Worm (Caenorhabditis elegans): ENCODE measurements around the gene aagr-3.

aagr-3 gene

DNA sequence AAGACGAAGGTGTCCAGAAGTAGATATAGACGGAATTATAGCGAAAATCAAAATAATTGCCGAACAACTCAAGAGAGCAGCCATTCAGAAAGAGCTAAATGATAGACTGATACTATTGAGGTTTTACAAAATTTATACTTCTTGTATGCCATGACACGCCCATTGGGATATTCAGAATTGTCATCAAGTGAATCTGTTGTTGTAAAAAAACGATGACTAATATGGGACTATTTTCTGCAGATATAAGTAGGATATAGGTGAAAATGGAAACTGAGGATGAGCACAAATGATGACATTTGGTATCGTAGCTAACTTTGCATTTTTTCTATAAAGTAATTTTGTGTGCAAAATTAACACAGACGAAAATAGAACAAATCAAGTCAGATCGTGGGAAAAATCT, 26.4 kb upstream of the aagr-3 start, which contains the start of gene F58E6.8:
Gene F58E6.8 (minus strand): TSS at position 101 of the 400 bp plus-strand sequence.
- TF ChIP-seq hnd-1 (tag; optimal IDR thresholded peaks at IDR 0.05) (no peak), ceh-36 (tag; optimal IDR thresholded peaks at IDR 0.05) (no peak), hmg-4 (GFP tag; optimal IDR thresholded peaks at IDR 0.05) (no peak), tra-4 (tag; optimal IDR thresholded peaks at IDR 0.05) (no peak), ama-1 (optimal IDR thresholded peaks at IDR 0.05) (no peak), scrt-1 (GFP tag; IDR thresholded peaks at IDR 0.05) (no peak)

DNA sequence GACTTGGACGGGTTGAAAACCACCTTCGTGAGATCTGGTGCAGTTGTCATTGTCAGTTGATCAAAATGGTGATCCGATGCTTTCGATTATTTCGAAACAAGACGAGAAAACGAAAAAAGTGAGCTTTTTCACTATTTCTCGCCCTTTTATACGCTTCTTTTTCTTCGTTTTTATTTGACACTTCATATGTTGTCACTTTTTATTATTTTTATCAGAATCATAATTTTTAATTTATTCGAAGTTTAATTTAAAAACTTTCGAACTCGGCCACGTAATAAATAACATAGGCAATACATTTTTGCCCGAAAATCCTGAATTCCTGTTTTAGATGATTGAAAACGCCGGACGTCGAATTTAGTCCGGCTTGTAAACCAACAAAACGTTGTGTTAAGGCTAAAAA, 25.1 kb upstream of the aagr-3 start, which contains the start of gene F58E6.5:
Gene F58E6.5 (minus strand): TSS at position 101 of the 400 bp plus-strand sequence.
- TF ChIP-seq sea-1 (GFP tag; conservative IDR thresholded peaks at IDR 0.05) (no peak), B0310.2 (tag; optimal IDR thresholded peaks at IDR 0.05) (no peak), tbx-37 (GFP tag; conservative IDR thresholded peaks at IDR 0.05) (no peak), aly-1 (tag; optimal IDR thresholded peaks at IDR 0.05) (no peak), hmg-4 (GFP tag; optimal IDR thresholded peaks at IDR 0.05) (no peak), pes-1 (GFP tag; IDR thresholded peaks at IDR 0.05) (no peak), ama-1 (optimal IDR thresholded peaks at IDR 0.05) (no peak), ceh-36 (tag; optimal IDR thresholded peaks at IDR 0.05) (no peak), tbx-11 (GFP tag; IDR thresholded peaks at IDR 0.05) (no peak), flt-1 (GFP tag; IDR thresholded peaks at IDR 0.05) (no peak), ets-7 (tag; optimal IDR thresholded peaks at IDR 0.05) (no peak), hmbx-1 (tag; optimal IDR thresholded peaks at IDR 0.05) (no peak)

DNA sequence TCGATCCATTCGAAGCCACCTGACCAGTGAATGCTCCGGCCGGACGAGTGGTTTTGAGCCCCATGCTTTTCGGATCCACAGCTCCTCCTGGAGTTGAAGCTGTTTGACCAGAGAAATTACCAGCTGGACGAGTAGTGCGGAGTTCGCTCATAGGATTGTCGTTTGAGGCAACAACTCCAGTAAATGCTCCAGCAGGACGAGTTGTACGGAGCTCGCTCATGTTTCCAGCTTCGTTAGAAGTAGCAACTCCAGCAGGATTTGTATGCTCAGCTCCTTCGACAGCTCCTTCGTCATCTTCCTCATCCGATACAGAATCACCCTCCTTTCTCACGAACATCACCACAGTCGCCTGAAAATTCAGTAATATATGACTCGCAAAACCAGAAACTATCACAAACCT, 24.2 kb upstream of the aagr-3 start:
- TF ChIP-seq scrt-1 (GFP tag; IDR thresholded peaks at IDR 0.05) (no peak), ets-7 (tag; optimal IDR thresholded peaks at IDR 0.05) (no peak), F13C5.2 (tag; optimal IDR thresholded peaks at IDR 0.05) (no peak), flt-1 (GFP tag; IDR thresholded peaks at IDR 0.05) (no peak), B0310.2 (tag; optimal IDR thresholded peaks at IDR 0.05) (no peak), tbx-37 (GFP tag; conservative IDR thresholded peaks at IDR 0.05) (no peak), tbx-11 (GFP tag; IDR thresholded peaks at IDR 0.05) (no peak), hnd-1 (tag; optimal IDR thresholded peaks at IDR 0.05) (no peak), hmbx-1 (tag; optimal IDR thresholded peaks at IDR 0.05) (no peak), sea-1 (GFP tag; conservative IDR thresholded peaks at IDR 0.05) (no peak), ama-1 (optimal IDR thresholded peaks at IDR 0.05) (no peak)

DNA sequence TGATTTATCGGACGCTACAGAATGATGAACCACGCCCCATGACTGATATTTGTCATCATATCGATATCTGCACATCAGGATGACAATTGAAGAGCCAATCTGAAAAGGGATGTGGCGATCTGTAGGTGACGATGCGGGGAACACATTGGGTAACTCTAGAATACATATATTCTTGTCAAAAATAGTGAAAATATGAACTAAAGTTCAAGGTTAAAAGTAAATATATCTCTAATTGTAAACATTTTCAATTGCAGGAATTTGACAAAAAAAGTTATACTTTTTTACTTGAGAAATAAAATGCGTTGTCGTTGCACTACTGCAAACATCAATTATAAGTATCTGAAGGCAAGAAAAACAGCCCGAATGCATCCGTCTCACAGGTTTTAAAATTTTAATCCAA, 23.6 kb upstream of the aagr-3 start, which contains the start of gene F58E6.6:
Gene F58E6.6 (minus strand): TSS at position 101 of the 400 bp plus-strand sequence.
- no peak for TF ChIP-seq tra-4 (tag; optimal IDR thresholded peaks at IDR 0.05)
- TF ChIP-seq B0310.2 (tag; optimal IDR thresholded peaks at IDR 0.05), result no peak
- TF ChIP-seq tbx-11 (GFP tag; IDR thresholded peaks at IDR 0.05), result no peak
- TF ChIP-seq hmg-4 (GFP tag; optimal IDR thresholded peaks at IDR 0.05), result no peak
- no peak for TF ChIP-seq ceh-36 (tag; optimal IDR thresholded peaks at IDR 0.05)
- TF ChIP-seq hmbx-1 (tag; optimal IDR thresholded peaks at IDR 0.05), result no peak
- no peak for TF ChIP-seq F13C5.2 (tag; optimal IDR thresholded peaks at IDR 0.05)
- no peak for TF ChIP-seq ama-1 (optimal IDR thresholded peaks at IDR 0.05)
- no peak for TF ChIP-seq scrt-1 (GFP tag; IDR thresholded peaks at IDR 0.05)
- TF ChIP-seq flt-1 (GFP tag; IDR thresholded peaks at IDR 0.05), result no peak
- TF ChIP-seq hnd-1 (tag; optimal IDR thresholded peaks at IDR 0.05), result no peak
- TF ChIP-seq ceh-13 (GFP tag; optimal IDR thresholded peaks at IDR 0.05), result no peak
- TF ChIP-seq sea-1 (GFP tag; conservative IDR thresholded peaks at IDR 0.05), result no peak
- no peak for TF ChIP-seq ets-7 (tag; optimal IDR thresholded peaks at IDR 0.05)
- TF ChIP-seq tbx-37 (GFP tag; conservative IDR thresholded peaks at IDR 0.05), result no peak
- TF ChIP-seq aly-1 (tag; optimal IDR thresholded peaks at IDR 0.05), result no peak
- TF ChIP-seq pes-1 (GFP tag; IDR thresholded peaks at IDR 0.05), result no peak

DNA sequence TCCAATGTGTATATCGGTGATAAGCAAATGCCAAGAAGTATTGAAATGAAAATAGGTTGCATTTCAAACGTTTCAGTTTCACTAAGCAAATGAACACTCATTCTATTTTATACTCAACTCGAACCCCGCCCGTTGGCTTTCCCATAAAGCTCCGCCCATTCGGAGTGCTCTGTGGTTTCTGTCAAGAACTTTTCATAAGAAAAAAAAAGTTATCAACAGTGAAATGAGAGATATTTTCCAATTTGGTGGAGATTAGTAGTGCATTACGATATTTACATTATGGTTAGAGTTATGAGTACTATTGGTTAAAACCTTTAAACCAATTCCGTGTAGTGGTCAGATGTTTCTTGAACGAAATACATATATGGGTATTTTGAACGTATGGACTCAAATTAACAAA, 21.0 kb upstream of the aagr-3 start, which contains the start of gene F58E6.4:
Gene F58E6.4 (minus strand): TSS at position 101 of the 400 bp plus-strand sequence.
- TF ChIP-seq scrt-1 (GFP tag; IDR thresholded peaks at IDR 0.05), result no peak
- no peak for TF ChIP-seq ceh-13 (GFP tag; optimal IDR thresholded peaks at IDR 0.05)
- no peak for TF ChIP-seq B0310.2 (tag; optimal IDR thresholded peaks at IDR 0.05)
- TF ChIP-seq ets-7 (tag; optimal IDR thresholded peaks at IDR 0.05), result no peak
- TF ChIP-seq aly-1 (tag; optimal IDR thresholded peaks at IDR 0.05), result no peak
- TF ChIP-seq pes-1 (GFP tag; IDR thresholded peaks at IDR 0.05), result no peak

DNA sequence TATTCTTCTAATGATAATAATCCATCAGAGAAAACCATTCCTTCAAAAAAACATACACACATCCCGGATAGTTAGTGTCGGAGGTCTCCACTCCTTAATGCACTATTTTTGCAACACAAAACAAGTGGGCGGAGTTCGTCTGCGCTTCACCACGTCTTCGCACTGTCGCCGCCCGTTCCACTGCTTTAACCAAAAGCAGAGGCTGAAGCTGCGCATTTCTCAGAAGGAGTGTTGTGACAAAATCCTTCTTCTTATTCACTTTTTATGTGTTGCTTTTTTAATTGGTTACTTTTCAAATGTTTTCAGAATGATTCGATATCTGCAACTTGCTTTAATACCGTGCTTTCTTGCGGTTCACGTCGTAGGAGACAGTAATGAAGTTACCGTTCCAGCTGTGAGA, 15.6 kb upstream of the aagr-3 start, which contains the start of gene F58E6.13:
Gene F58E6.13 (plus strand): TSS at position 301 of the 400 bp plus-strand sequence.
- TF ChIP-seq pes-1 (GFP tag; IDR thresholded peaks at IDR 0.05), result no peak
- no peak for TF ChIP-seq tra-4 (tag; optimal IDR thresholded peaks at IDR 0.05)
- no peak for TF ChIP-seq aly-1 (tag; optimal IDR thresholded peaks at IDR 0.05)
- no peak for TF ChIP-seq hmg-4 (GFP tag; optimal IDR thresholded peaks at IDR 0.05)
- TF ChIP-seq scrt-1 (GFP tag; IDR thresholded peaks at IDR 0.05), result no peak
- TF ChIP-seq tbx-11 (GFP tag; IDR thresholded peaks at IDR 0.05), result no peak

DNA sequence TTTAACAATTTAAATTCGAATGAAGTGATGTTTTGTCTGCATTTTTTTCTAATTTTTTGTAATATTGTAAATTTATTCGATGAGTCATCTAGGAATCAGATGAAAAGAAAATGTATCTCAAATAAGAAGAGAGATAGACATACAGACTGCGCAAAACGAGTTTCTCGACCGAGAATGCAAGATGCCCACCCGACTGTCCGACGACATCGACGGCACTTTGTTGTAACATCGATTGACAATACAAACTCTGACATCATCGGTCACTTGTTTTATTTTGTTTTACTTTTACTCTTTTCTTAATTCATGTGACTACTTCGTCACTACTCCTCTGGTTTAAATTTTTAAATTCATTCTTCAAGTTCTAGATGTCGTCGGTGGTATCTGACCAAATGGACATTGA, 11.5 kb upstream of the aagr-3 start, which contains the start of gene sta-2:
Gene sta-2 (plus strand): TSS at position 349 of the 400 bp plus-strand sequence.
- TF ChIP-seq aly-1 (tag; optimal IDR thresholded peaks at IDR 0.05), result no peak
- no peak for TF ChIP-seq hnd-1 (tag; optimal IDR thresholded peaks at IDR 0.05)
- no peak for TF ChIP-seq sea-1 (GFP tag; conservative IDR thresholded peaks at IDR 0.05)
- TF ChIP-seq F13C5.2 (tag; optimal IDR thresholded peaks at IDR 0.05), result no peak
- no peak for TF ChIP-seq flt-1 (GFP tag; IDR thresholded peaks at IDR 0.05)
- TF ChIP-seq ets-7 (tag; optimal IDR thresholded peaks at IDR 0.05), result no peak
- TF ChIP-seq scrt-1 (GFP tag; IDR thresholded peaks at IDR 0.05), result no peak
- TF ChIP-seq hmg-4 (GFP tag; optimal IDR thresholded peaks at IDR 0.05), result no peak
- no peak for TF ChIP-seq ceh-36 (tag; optimal IDR thresholded peaks at IDR 0.05)
- TF ChIP-seq hmbx-1 (tag; optimal IDR thresholded peaks at IDR 0.05), result no peak
- TF ChIP-seq tbx-11 (GFP tag; IDR thresholded peaks at IDR 0.05), result no peak
- TF ChIP-seq tra-4 (tag; optimal IDR thresholded peaks at IDR 0.05), result no peak
- no peak for TF ChIP-seq tbx-37 (GFP tag; conservative IDR thresholded peaks at IDR 0.05)
- no peak for TF ChIP-seq ama-1 (optimal IDR thresholded peaks at IDR 0.05)

DNA sequence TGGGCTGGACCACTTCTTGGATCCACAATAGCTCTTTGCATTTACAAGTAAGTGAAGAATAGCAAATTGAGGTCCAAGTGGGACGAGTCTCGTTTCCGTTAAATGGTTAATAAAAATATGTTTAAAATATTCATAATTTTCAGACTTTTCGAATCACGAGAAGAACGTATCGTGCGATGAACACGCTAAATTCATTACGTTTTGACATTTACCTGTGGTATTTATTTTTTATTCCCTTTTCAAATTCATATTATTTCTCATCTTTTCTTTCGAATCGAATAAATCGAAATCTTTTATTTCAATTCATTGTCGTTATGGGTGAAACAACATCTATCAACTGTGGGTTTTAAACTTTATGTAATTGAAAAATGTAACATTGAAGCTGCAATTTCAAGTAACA, 10.1 kb upstream of the aagr-3 start, which contains the start of gene marc-1:
Gene marc-1 (plus strand): TSS at position 301 of the 400 bp plus-strand sequence.
- no peak for TF ChIP-seq scrt-1 (GFP tag; IDR thresholded peaks at IDR 0.05)
- TF ChIP-seq tra-4 (tag; optimal IDR thresholded peaks at IDR 0.05), result no peak
- no peak for TF ChIP-seq ceh-36 (tag; optimal IDR thresholded peaks at IDR 0.05)
- TF ChIP-seq ama-1 (optimal IDR thresholded peaks at IDR 0.05), result no peak
- TF ChIP-seq flt-1 (GFP tag; IDR thresholded peaks at IDR 0.05), result no peak
- TF ChIP-seq pes-1 (GFP tag; IDR thresholded peaks at IDR 0.05), result no peak
- TF ChIP-seq tbx-11 (GFP tag; IDR thresholded peaks at IDR 0.05), result no peak
- no peak for TF ChIP-seq hmg-4 (GFP tag; optimal IDR thresholded peaks at IDR 0.05)
- no peak for TF ChIP-seq ets-7 (tag; optimal IDR thresholded peaks at IDR 0.05)
- no peak for TF ChIP-seq aly-1 (tag; optimal IDR thresholded peaks at IDR 0.05)
